Fruit fly (Drosophila melanogaster) whole organism, embryonic: ENCODE measurements around the gene CG3902.
A peak's percentile ranks its signal among the peaks of the same experiment; 100 is the strongest.

Experiments used
- ATbp ChIP-seq: fragments of 200-800 bp; sonication (Bioruptor generic); optimal IDR thresholded peaks from 2 replicates; lab custom pipeline; 2017; ENCODE audit warnings: missing biosample characterization, mild to moderate bottlenecking, missing genetic modification characterization, missing genetic modification reagents
- BEAF-32 ChIP-seq: fragments of 200-800 bp; sonication (Bioruptor generic); optimal IDR thresholded peaks from 3 replicates; lab custom pipeline; 2017; ENCODE audit warnings: missing biosample characterization, missing genetic modification characterization, mild to moderate bottlenecking, moderate library complexity, missing genetic modification reagents
- CG10147 ChIP-seq: fragments of 200-800 bp; sonication (Bioruptor generic); optimal IDR thresholded peaks from 2 replicates; lab custom pipeline; 2019; ENCODE audit warnings: missing biosample characterization, mild to moderate bottlenecking, missing genetic modification characterization, moderate library complexity
- CG10267 ChIP-seq: fragments of 200-800 bp; sonication (Bioruptor generic); optimal IDR thresholded peaks from 2 replicates; lab custom pipeline; 2018; ENCODE audit warnings: missing biosample characterization, mild to moderate bottlenecking, missing genetic modification characterization, moderate library complexity
- CG10543 ChIP-seq: fragments of 200-800 bp; sonication (Bioruptor generic); optimal IDR thresholded peaks from 3 replicates; lab custom pipeline; 2017; ENCODE audit warnings: missing biosample characterization, mild to moderate bottlenecking, missing genetic modification characterization, moderate library complexity
- CG10654 ChIP-seq: fragments of 200-800 bp; sonication (Bioruptor generic); optimal IDR thresholded peaks from 2 replicates; lab custom pipeline; 2016; ENCODE audit warnings: missing biosample characterization, missing genetic modification characterization
- CG10959 ChIP-seq: fragments of 200-800 bp; sonication (Bioruptor generic); IDR thresholded peaks from 2 replicates; pipeline ENCODE4 v1.3.6; 2022; ENCODE audit warnings: missing biosample characterization, missing genetic modification characterization
- CG12391 ChIP-seq: fragments of 200-800 bp; sonication (Bioruptor generic); optimal IDR thresholded peaks from 3 replicates; lab custom pipeline; 2018; ENCODE audit warnings: missing biosample characterization, mild to moderate bottlenecking, missing genetic modification characterization, moderate library complexity
- CG12659 ChIP-seq: fragments of 200-800 bp; sonication (Bioruptor generic); optimal IDR thresholded peaks from 3 replicates; lab custom pipeline; 2017; ENCODE audit warnings: mild to moderate bottlenecking, missing biosample characterization, missing genetic modification reagents, missing genetic modification characterization
- CG14014 ChIP-seq: fragments of 200-800 bp; sonication (Bioruptor generic); IDR thresholded peaks from 2 replicates; pipeline ENCODE4 v1.3.6; 2022; ENCODE audit warnings: missing biosample characterization, missing genetic modification characterization
- CG14667 ChIP-seq: fragments of 200-800 bp; sonication (Bioruptor generic); IDR thresholded peaks from 2 replicates; pipeline ENCODE4 v1.3.6; 2022; ENCODE audit warnings: missing biosample characterization, missing genetic modification characterization
- CG18764 ChIP-seq: fragments of 200-800 bp; sonication (Bioruptor generic); optimal IDR thresholded peaks from 3 replicates; lab custom pipeline; 2016; ENCODE audit warnings: missing biosample characterization, missing genetic modification characterization
- CG3065 ChIP-seq: fragments of 200-800 bp; sonication (Bioruptor generic); optimal IDR thresholded peaks from 2 replicates; lab custom pipeline; 2016; ENCODE audit warnings: missing biosample characterization, missing genetic modification characterization
- CG32767 ChIP-seq: fragments of 200-800 bp; sonication (Bioruptor generic); IDR thresholded peaks from 2 replicates; pipeline ENCODE4 v1.3.6; 2022; ENCODE audit warnings: missing biosample characterization, missing genetic modification characterization
- CG3838 ChIP-seq: fragments of 200-800 bp; sonication (Bioruptor generic); optimal IDR thresholded peaks from 3 replicates; lab custom pipeline; 2016; ENCODE audit warnings: missing biosample characterization, missing genetic modification characterization
- CG4282 ChIP-seq: fragments of 200-800 bp; sonication (Bioruptor generic); optimal IDR thresholded peaks from 2 replicates; lab custom pipeline; 2016; ENCODE audit warnings: missing biosample characterization, missing genetic modification characterization
- CG7271 ChIP-seq: fragments of 200-800 bp; sonication (Bioruptor generic); optimal IDR thresholded peaks from 2 replicates; lab custom pipeline; 2018; ENCODE audit warnings: missing biosample characterization, mild to moderate bottlenecking, missing genetic modification characterization, moderate library complexity
- CG7745 ChIP-seq: fragments of 200-800 bp; sonication (Bioruptor generic); optimal IDR thresholded peaks from 2 replicates; lab custom pipeline; 2018; ENCODE audit warnings: missing biosample characterization, mild to moderate bottlenecking, missing genetic modification characterization, moderate library complexity
- CG8924 ChIP-seq: fragments of 200-800 bp; optimal IDR thresholded peaks from 3 replicates; lab custom pipeline; 2019; ENCODE audit warnings: missing biosample characterization, mild to moderate bottlenecking, missing genetic modification characterization, moderate library complexity
- CG8944 ChIP-seq: fragments of 200-800 bp; sonication (Bioruptor generic); optimal IDR thresholded peaks from 3 replicates; lab custom pipeline; 2016; ENCODE audit warnings: missing biosample characterization, missing genetic modification characterization
- CG9609 ChIP-seq: fragments of 200-800 bp; sonication (Bioruptor generic); optimal IDR thresholded peaks from 3 replicates; lab custom pipeline; 2016; ENCODE audit warnings: missing biosample characterization, missing genetic modification characterization
- Dbx ChIP-seq: fragments of 200-800 bp; sonication (Bioruptor generic); IDR thresholded peaks from 3 replicates; pipeline ENCODE4 v1.3.6; 2022; ENCODE audit warnings: missing biosample characterization, missing genetic modification characterization
- H15 ChIP-seq: fragments of 200-800 bp; sonication (Bioruptor generic); IDR thresholded peaks from 3 replicates; pipeline ENCODE4 v1.3.6; 2022; ENCODE audit warnings: missing biosample characterization, missing genetic modification characterization
- Hmx ChIP-seq: fragments of 200-800 bp; sonication (Bioruptor generic); optimal IDR thresholded peaks from 2 replicates; lab custom pipeline; 2016; ENCODE audit warnings: missing biosample characterization, missing genetic modification characterization
- Hr3 ChIP-seq: fragments of 200-800 bp; sonication (Bioruptor generic); optimal IDR thresholded peaks from 3 replicates; lab custom pipeline; 2016; ENCODE audit warnings: missing biosample characterization, missing genetic modification characterization
- Lim3 ChIP-seq: fragments of 200-800 bp; sonication (Bioruptor generic); IDR thresholded peaks from 2 replicates; pipeline ENCODE4 v1.3.6; 2022; ENCODE audit warnings: missing biosample characterization, missing genetic modification characterization
- MTF-1 ChIP-seq: fragments of 200-800 bp; sonication (Bioruptor generic); optimal IDR thresholded peaks from 2 replicates; lab custom pipeline; 2018; ENCODE audit warnings: missing biosample characterization, mild to moderate bottlenecking, missing genetic modification characterization, borderline replicate concordance
- NK7.1 ChIP-seq: fragments of 200-800 bp; sonication (Bioruptor generic); optimal IDR thresholded peaks from 3 replicates; lab custom pipeline; 2016; ENCODE audit warnings: missing biosample characterization, missing genetic modification characterization
- Ravus ChIP-seq: fragments of 200-800 bp; sonication (Bioruptor generic); IDR thresholded peaks from 2 replicates; pipeline ENCODE4 v1.3.6; 2022; ENCODE audit warnings: missing biosample characterization, missing genetic modification characterization
- Six4 ChIP-seq: fragments of 200-800 bp; sonication (Bioruptor generic); optimal IDR thresholded peaks from 2 replicates; lab custom pipeline; 2016; ENCODE audit warnings: missing biosample characterization, missing genetic modification characterization
- Xbp1 ChIP-seq: fragments of 200-800 bp; sonication (Bioruptor generic); optimal IDR thresholded peaks from 3 replicates; lab custom pipeline; 2016; ENCODE audit warnings: missing biosample characterization, mild to moderate bottlenecking, missing genetic modification characterization
- ato ChIP-seq: fragments of 200-800 bp; sonication (Bioruptor generic); IDR thresholded peaks from 2 replicates; pipeline ENCODE4 v1.3.6; 2022; ENCODE audit warnings: missing biosample characterization, missing genetic modification characterization; ENCODE audit not compliant: partially characterized antibody
- bbx ChIP-seq: fragments of 200-800 bp; sonication (Bioruptor generic); IDR thresholded peaks from 2 replicates; pipeline ENCODE4 v1.3.6; 2022; ENCODE audit warnings: missing biosample characterization, missing genetic modification characterization; ENCODE audit not compliant: partially characterized antibody
- bigmax ChIP-seq: fragments of 200-800 bp; sonication (Bioruptor generic); optimal IDR thresholded peaks from 2 replicates; lab custom pipeline; 2018; ENCODE audit warnings: missing biosample characterization, mild to moderate bottlenecking, missing genetic modification characterization
- corto ChIP-seq: fragments of 200-800 bp; sonication (Bioruptor generic); optimal IDR thresholded peaks from 2 replicates; lab custom pipeline; 2016; ENCODE audit warnings: missing biosample characterization, mild to moderate bottlenecking, missing genetic modification characterization, moderate library complexity
- dan ChIP-seq: fragments of 200-800 bp; sonication (Bioruptor generic); IDR thresholded peaks from 2 replicates; pipeline ENCODE4 v1.3.6; 2022; ENCODE audit warnings: missing biosample characterization, missing genetic modification characterization
- danr ChIP-seq: fragments of 200-800 bp; sonication (Bioruptor generic); IDR thresholded peaks from 2 replicates; pipeline ENCODE4 v1.3.6; 2022; ENCODE audit warnings: missing biosample characterization, missing genetic modification characterization
- dati ChIP-seq: fragments of 200-800 bp; sonication (Bioruptor generic); IDR thresholded peaks from 2 replicates; pipeline ENCODE4 v1.3.6; 2022; ENCODE audit warnings: missing biosample characterization, missing genetic modification characterization
- disco-r ChIP-seq: fragments of 200-800 bp; sonication (Bioruptor generic); optimal IDR thresholded peaks from 2 replicates; lab custom pipeline; 2016; ENCODE audit warnings: missing biosample characterization, missing genetic modification characterization
- fu2 ChIP-seq: fragments of 200-800 bp; sonication (Bioruptor generic); optimal IDR thresholded peaks from 2 replicates; lab custom pipeline; 2016; ENCODE audit warnings: missing biosample characterization, missing genetic modification characterization
- gro ChIP-seq: fragments of 200-800 bp; sonication (Bioruptor generic); optimal IDR thresholded peaks from 2 replicates; lab custom pipeline; 2016; ENCODE audit warnings: missing biosample characterization, missing genetic modification characterization
- klu ChIP-seq: fragments of 200-800 bp; sonication (Bioruptor generic); IDR thresholded peaks from 2 replicates; pipeline ENCODE4 v1.3.6; 2022; ENCODE audit warnings: missing biosample characterization, missing genetic modification characterization
- lilli ChIP-seq: fragments of 200-800 bp; sonication (Bioruptor generic); optimal IDR thresholded peaks from 3 replicates; lab custom pipeline; 2016; ENCODE audit warnings: missing biosample characterization, missing genetic modification characterization
- lov ChIP-seq, 2 experiments: fragments of 200-800 bp in 1 of 2; fragments of >200 bp in 1 of 2; sonication (Bioruptor generic) in 1 of 2; IDR thresholded peaks in 1 of 2; optimal IDR thresholded peaks in 1 of 2; 2 replicates in 1 of 2; 3 replicates in 1 of 2; pipeline versions ENCODE4 v1.3.6 to Lab custom; 2017 to 2022; ENCODE audit warnings: missing biosample characterization in 1 of 2, missing genetic modification characterization in 1 of 2
- luna ChIP-seq: fragments of 200-800 bp; sonication (Bioruptor generic); optimal IDR thresholded peaks from 2 replicates; lab custom pipeline; 2016; ENCODE audit warnings: missing biosample characterization, missing genetic modification characterization
- salm ChIP-seq: fragments of 200-800 bp; sonication (Bioruptor generic); optimal IDR thresholded peaks from 2 replicates; lab custom pipeline; 2018; ENCODE audit warnings: missing biosample characterization, mild to moderate bottlenecking, missing genetic modification characterization
- scrt ChIP-seq: fragments of 200-800 bp; sonication (Bioruptor generic); optimal IDR thresholded peaks from 2 replicates; lab custom pipeline; 2018; ENCODE audit warnings: missing biosample characterization, mild to moderate bottlenecking, missing genetic modification characterization, moderate library complexity
- sima ChIP-seq: fragments of 200-800 bp; sonication (Bioruptor generic); optimal IDR thresholded peaks from 2 replicates; lab custom pipeline; 2016; ENCODE audit warnings: missing biosample characterization, missing genetic modification characterization
- slou ChIP-seq: fragments of 200-800 bp; sonication (Bioruptor generic); optimal IDR thresholded peaks from 3 replicates; lab custom pipeline; 2016; ENCODE audit warnings: missing biosample characterization, missing genetic modification characterization
- tin ChIP-seq: fragments of 200-800 bp; sonication (Bioruptor generic); optimal IDR thresholded peaks from 3 replicates; lab custom pipeline; 2016; ENCODE audit warnings: missing biosample characterization, missing genetic modification characterization
- ttk ChIP-seq: fragments of 200-800 bp; sonication (Bioruptor generic); IDR thresholded peaks from 2 replicates; pipeline ENCODE4 v2.1.2; 2022; ENCODE audit warnings: missing biosample characterization, missing genetic modification characterization
- zfh2 ChIP-seq: fragments of 200-800 bp; sonication (Bioruptor generic); optimal IDR thresholded peaks from 2 replicates; lab custom pipeline; 2016; ENCODE audit warnings: missing biosample characterization, missing genetic modification characterization

The CG3902 gene

dm6 chr3L:18872440-18872839 is 25.7 kb downstream of the CG3902 start, which contains the start of the genes Rad9 and Uggt (continued):
- TF ChIP-seq corto (GFP tag; lab: Kevin White, UChicago) (no peak), Dbx (no peak), CG8944 (GFP tag; lab: Kevin White, UChicago) (no peak), bigmax (GFP tag; lab: Kevin White, UChicago) (no peak), CG10959 (no peak), tin (no peak), salm (tag; lab: Kevin White, UChicago) (no peak), bbx (GFP tag; lab: Robert Waterston, UW) (no peak), CG10654 (GFP tag; lab: Kevin White, UChicago) (peak; percentile 26), CG12659 (peak; percentile 53), slou (GFP tag; lab: Kevin White, UChicago) (no peak), fu2 (GFP tag; lab: Kevin White, UChicago) (no peak), CG4282 (GFP tag; lab: Kevin White, UChicago) (no peak), MTF-1 (no peak), Xbp1 (peak; percentile 58), NK7.1 (GFP tag; lab: Kevin White, UChicago) (no peak), CG12391 (peak; percentile 62), Six4 (GFP tag; lab: Kevin White, UChicago) (peak; percentile 32), lov (optimal IDR thresholded peaks at IDR 0.05; lab: Kevin White, UChicago) (no peak), lov (GFP tag; IDR thresholded peaks at IDR 0.05; lab: Robert Waterston, UW) (no peak), CG14667 (no peak), CG32767 (no peak), CG18764 (no peak), Hmx (no peak), ato (GFP tag; lab: Robert Waterston, UW) (no peak), disco-r (GFP tag; lab: Kevin White, UChicago) (no peak), CG10543 (GFP tag; lab: Kevin White, UChicago) (no peak), dati (no peak), CG3838 (GFP tag; lab: Kevin White, UChicago) (no peak), sima (GFP tag; lab: Kevin White, UChicago) (no peak), CG7745 (tag; lab: Kevin White, UChicago) (no peak), ttk (GFP tag; lab: Robert Waterston, UW) (no peak), dan (GFP tag; lab: Robert Waterston, UW) (no peak), CG7271 (tag; lab: Kevin White, UChicago) (no peak), CG8924 (tag; lab: Kevin White, UChicago) (peak; percentile 17), luna (GFP tag; lab: Kevin White, UChicago) (no peak), CG9609 (GFP tag; lab: Kevin White, UChicago) (no peak), danr (no peak), Ravus (GFP tag; lab: Robert Waterston, UW) (no peak), zfh2 (no peak), ATbp (GFP tag; lab: Kevin White, UChicago) (no peak), Lim3 (GFP tag; lab: Robert Waterston, UW) (no peak), gro (no peak), scrt (no peak), CG10267 (tag; lab: Kevin White, UChicago) (no peak), CG14014 (GFP tag; lab: Robert Waterston, UW) (no peak), Hr3 (GFP tag; lab: Kevin White, UChicago) (peak; percentile 7), H15 (GFP tag; lab: Robert Waterston, UW) (no peak), klu (GFP tag; lab: Robert Waterston, UW) (no peak), lilli (peak; percentile 7), BEAF-32 (GFP tag; lab: Kevin White, UChicago) (peak; percentile 19), CG3065 (GFP tag; lab: Kevin White, UChicago) (no peak), CG10147 (GFP tag; lab: Kevin White, UChicago) (no peak)
